Worm (Caenorhabditis elegans) whole organism, L4 larva: ENCODE data around the gene nhr-96.

Experiments
- F10B5.3 ChIP-seq: sonication (generic microtip); optimal IDR thresholded peaks from 2 replicates; lab custom pipeline; 2016; ENCODE audit warnings: mild to moderate bottlenecking, missing genetic modification characterization, missing compliant biosample characterization
- F26F4.8 ChIP-seq: fragments of 200-800 bp; sonication (Bioruptor generic); conservative IDR thresholded peaks from 2 replicates; pipeline ENCODE4 v1.3.6; 2022; ENCODE audit warnings: missing genetic modification characterization, missing compliant biosample characterization
- F44E2.7 ChIP-seq: fragments of 200-800 bp; sonication (Bioruptor generic); IDR thresholded peaks from 2 replicates; pipeline ENCODE4 v2.1.2; 2022; ENCODE audit warnings: missing genetic modification characterization, missing compliant biosample characterization
- T20F7.1 ChIP-seq: fragments of 200-800 bp; sonication (Bioruptor generic); optimal IDR thresholded peaks from 2 replicates; lab custom pipeline; 2018; ENCODE audit warnings: mild to moderate bottlenecking, missing genetic modification characterization, missing compliant biosample characterization
- Y75B8A.6 ChIP-seq: fragments of 200-800 bp; sonication (Bioruptor generic); IDR thresholded peaks from 2 replicates; pipeline ENCODE4 v1.3.6; 2022; ENCODE audit warnings: missing genetic modification reagents, missing genetic modification characterization, missing compliant biosample characterization
- ZK337.2 ChIP-seq: fragments of 200-800 bp; sonication (Bioruptor generic); IDR thresholded peaks from 2 replicates; pipeline ENCODE4 v1.3.6; 2022; ENCODE audit warnings: missing genetic modification reagents, missing genetic modification characterization, missing compliant biosample characterization
- aly-2 ChIP-seq: sonication (generic microtip); optimal IDR thresholded peaks from 2 replicates; lab custom pipeline; 2018; ENCODE audit warnings: missing biosample characterization, missing genetic modification characterization
- ceh-28 ChIP-seq: fragments of 150-350 bp; optimal IDR thresholded peaks from 2 replicates; lab custom pipeline; 2014; ENCODE audit warnings: missing biosample characterization, missing genetic modification reagents, missing genetic modification characterization
- ceh-32 ChIP-seq: sonication (generic microtip); optimal IDR thresholded peaks from 2 replicates; lab custom pipeline; 2016; ENCODE audit warnings: mild to moderate bottlenecking, missing genetic modification characterization, missing compliant biosample characterization; ENCODE audit not compliant: poor library complexity
- ceh-44 ChIP-seq: fragments of 200-800 bp; sonication (Bioruptor generic); IDR thresholded peaks from 2 replicates; pipeline ENCODE4 v1.3.6; 2022; ENCODE audit warnings: missing genetic modification reagents, missing genetic modification characterization, missing compliant biosample characterization
- ceh-62 ChIP-seq: sonication (generic microtip); optimal IDR thresholded peaks from 2 replicates; lab custom pipeline; 2017; ENCODE audit warnings: missing biosample characterization, missing genetic modification characterization
- ces-1 ChIP-seq: fragments of 150-350 bp; sonication (generic microtip); optimal IDR thresholded peaks from 4 replicates; lab custom pipeline; 2014; ENCODE audit warnings: missing biosample characterization, missing genetic modification reagents, missing genetic modification characterization
- daf-16 ChIP-seq, 3 experiments: sonication (generic microtip); optimal IDR thresholded peaks; 2 replicates each; lab custom pipeline; 2016 to 2017; ENCODE audit warnings: missing genetic modification characterization in 3 of 3, missing genetic modification reagents in 3 of 3, mild to moderate bottlenecking in 2 of 3, missing compliant biosample characterization in 2 of 3, missing biosample characterization in 1 of 3, moderate library complexity in 1 of 3
- dmd-6 ChIP-seq: fragments of 200-800 bp; sonication (Bioruptor generic); IDR thresholded peaks from 2 replicates; pipeline ENCODE4 v1.3.6; 2022; ENCODE audit warnings: missing genetic modification reagents, missing genetic modification characterization, missing compliant biosample characterization
- dmd-9 ChIP-seq: fragments of 200-800 bp; sonication (Bioruptor generic); IDR thresholded peaks from 2 replicates; pipeline ENCODE4 v1.3.6; 2022; ENCODE audit warnings: missing genetic modification reagents, missing genetic modification characterization, missing compliant biosample characterization
- dpl-1 ChIP-seq: fragments of 150-350 bp; optimal IDR thresholded peaks from 2 replicates; lab custom pipeline; 2014; ENCODE audit warnings: missing biosample characterization, missing genetic modification reagents, missing genetic modification characterization
- dve-1 ChIP-seq: sonication (generic microtip); optimal IDR thresholded peaks from 2 replicates; lab custom pipeline; 2017; ENCODE audit warnings: antibody characterized with exemption, mild to moderate bottlenecking, missing genetic modification characterization, missing compliant biosample characterization; ENCODE audit not compliant: insufficient read depth
- egl-43 ChIP-seq: fragments of 200-800 bp; sonication (Bioruptor generic); IDR thresholded peaks from 2 replicates; pipeline ENCODE4 v1.3.6; 2022; ENCODE audit warnings: missing genetic modification reagents, missing genetic modification characterization, missing compliant biosample characterization
- hlh-11 ChIP-seq: fragments of 200-800 bp; sonication (Bioruptor generic); optimal IDR thresholded peaks from 2 replicates; lab custom pipeline; 2018; ENCODE audit warnings: mild to moderate bottlenecking, missing genetic modification characterization, missing compliant biosample characterization
- hlh-30 ChIP-seq: sonication (generic microtip); optimal IDR thresholded peaks from 2 replicates; lab custom pipeline; 2017; ENCODE audit warnings: antibody characterized with exemption, mild to moderate bottlenecking, missing genetic modification characterization, missing compliant biosample characterization; ENCODE audit not compliant: insufficient read depth
- hmg-1.1 ChIP-seq: fragments of 200-800 bp; sonication (Bioruptor generic); IDR thresholded peaks from 2 replicates; pipeline ENCODE4 v1.3.6; 2022; ENCODE audit warnings: missing genetic modification reagents, missing genetic modification characterization, missing compliant biosample characterization
- jun-1 ChIP-seq: fragments of 150-350 bp; optimal IDR thresholded peaks from 2 replicates; lab custom pipeline; 2014; ENCODE audit warnings: missing biosample characterization, missing genetic modification reagents, missing genetic modification characterization
- lim-7 ChIP-seq: fragments of 200-800 bp; sonication (Bioruptor generic); IDR thresholded peaks from 2 replicates; pipeline ENCODE4 v1.3.6; 2022; ENCODE audit warnings: missing genetic modification characterization, missing compliant biosample characterization
- lin-29 ChIP-seq: fragments of 200-800 bp; sonication (Bioruptor generic); IDR thresholded peaks from 2 replicates; pipeline ENCODE4 v1.3.6; 2022; ENCODE audit warnings: missing genetic modification reagents, missing genetic modification characterization, missing compliant biosample characterization
- lin-38 ChIP-seq: fragments of 200-800 bp; sonication (Bioruptor generic); IDR thresholded peaks from 2 replicates; pipeline ENCODE4 v1.3.6; 2022; ENCODE audit warnings: missing genetic modification reagents, missing genetic modification characterization, missing compliant biosample characterization
- madf-5 ChIP-seq, 2 experiments: fragments of 200-800 bp; sonication (Bioruptor generic); IDR thresholded peaks; 2 replicates each; pipeline ENCODE4 v1.3.6; 2022; ENCODE audit warnings: missing compliant biosample characterization in 2 of 2, missing genetic modification characterization in 2 of 2
- mdl-1 ChIP-seq, 2 experiments: fragments of 150-350 bp in 1 of 2; sonication (generic microtip) in 1 of 2; optimal IDR thresholded peaks; 2 replicates each; lab custom pipeline; 2014 to 2017; ENCODE audit warnings: missing biosample characterization in 2 of 2, missing genetic modification characterization in 2 of 2
- mes-2 ChIP-seq: sonication (generic microtip); optimal IDR thresholded peaks from 2 replicates; lab custom pipeline; 2016; ENCODE audit warnings: missing genotype, mild to moderate bottlenecking, missing genetic modification characterization, missing compliant biosample characterization; ENCODE audit not compliant: poor library complexity, severe bottlenecking
- mxl-3 ChIP-seq: fragments of 200-800 bp; sonication (Bioruptor generic); optimal IDR thresholded peaks from 2 replicates; lab custom pipeline; 2018; ENCODE audit warnings: mild to moderate bottlenecking, missing genetic modification characterization, missing compliant biosample characterization
- nhr-10 ChIP-seq: fragments of 150-350 bp; optimal IDR thresholded peaks from 2 replicates; lab custom pipeline; 2014; ENCODE audit warnings: missing biosample characterization, missing genetic modification characterization
- nhr-102 ChIP-seq: sonication (generic microtip); optimal IDR thresholded peaks from 2 replicates; lab custom pipeline; 2016; ENCODE audit warnings: mild to moderate bottlenecking, missing genetic modification characterization, moderate library complexity, missing compliant biosample characterization
- nhr-28 ChIP-seq: fragments of 150-350 bp; optimal IDR thresholded peaks from 2 replicates; lab custom pipeline; 2014; ENCODE audit warnings: missing biosample characterization, missing genetic modification characterization
- nhr-42 ChIP-seq: fragments of 200-800 bp; sonication (Bioruptor generic); IDR thresholded peaks from 2 replicates; pipeline ENCODE4 v1.3.6; 2022; ENCODE audit warnings: missing genetic modification characterization, missing compliant biosample characterization
- nhr-48 ChIP-seq: sonication (generic microtip); optimal IDR thresholded peaks from 2 replicates; lab custom pipeline; 2016; ENCODE audit warnings: mild to moderate bottlenecking, missing genetic modification characterization, missing compliant biosample characterization
- nhr-76 ChIP-seq: fragments of 150-350 bp; optimal IDR thresholded peaks from 2 replicates; lab custom pipeline; 2014; ENCODE audit warnings: missing biosample characterization, missing genetic modification characterization
- nhr-77 ChIP-seq: fragments of 150-350 bp; optimal IDR thresholded peaks from 2 replicates; lab custom pipeline; 2014; ENCODE audit warnings: missing biosample characterization, missing genetic modification characterization
- pha-4 ChIP-seq, 2 experiments: fragments of 150-350 bp in 1 of 2; fragments of 200-800 bp in 1 of 2; sonication (Bioruptor generic) in 1 of 2; IDR thresholded peaks in 1 of 2; optimal IDR thresholded peaks in 1 of 2; 2 replicates each; pipeline versions ENCODE4 v1.3.6 to Lab custom; 2014 to 2022; ENCODE audit warnings: missing genetic modification characterization in 2 of 2, missing genetic modification reagents in 2 of 2, missing biosample characterization in 1 of 2, missing compliant biosample characterization in 1 of 2
- pqm-1 ChIP-seq: sonication (generic microtip); optimal IDR thresholded peaks from 2 replicates; lab custom pipeline; 2017; ENCODE audit warnings: missing biosample characterization, missing genetic modification characterization
- saeg-2 ChIP-seq: fragments of 200-800 bp; sonication (Bioruptor generic); IDR thresholded peaks from 2 replicates; pipeline ENCODE4 v1.3.6; 2022; ENCODE audit warnings: missing genetic modification reagents, missing genetic modification characterization, missing compliant biosample characterization
- set-16 ChIP-seq: fragments of 200-800 bp; sonication (Bioruptor generic); IDR thresholded peaks from 2 replicates; pipeline ENCODE4 v1.3.6; 2022; ENCODE audit warnings: missing genetic modification reagents, missing genetic modification characterization, missing compliant biosample characterization
- skn-1 ChIP-seq: fragments of 150-350 bp; optimal IDR thresholded peaks from 2 replicates; lab custom pipeline; 2014; ENCODE audit warnings: missing biosample characterization, missing genetic modification characterization
- snpc-1.2 ChIP-seq: fragments of 200-800 bp; sonication (Bioruptor generic); IDR thresholded peaks from 2 replicates; pipeline ENCODE4 v1.3.6; 2022; ENCODE audit warnings: missing genetic modification reagents, missing genetic modification characterization, missing compliant biosample characterization
- snpc-4 ChIP-seq: fragments of 150-350 bp; optimal IDR thresholded peaks from 2 replicates; lab custom pipeline; 2014; ENCODE audit warnings: missing biosample characterization, missing genetic modification characterization
- tag-97 ChIP-seq: fragments of 200-800 bp; sonication (Bioruptor generic); IDR thresholded peaks from 2 replicates; pipeline ENCODE4 v1.3.6; 2022; ENCODE audit warnings: missing genetic modification characterization, missing compliant biosample characterization
- tra-1 ChIP-seq: fragments of 200-800 bp; sonication (Bioruptor generic); IDR thresholded peaks from 2 replicates; pipeline ENCODE4 v1.3.6; 2022; ENCODE audit warnings: missing genetic modification reagents, missing genetic modification characterization, missing compliant biosample characterization
- zag-1 ChIP-seq: fragments of 150-350 bp; optimal IDR thresholded peaks from 2 replicates; lab custom pipeline; 2014; ENCODE audit warnings: missing biosample characterization, missing genetic modification characterization
- zip-11 ChIP-seq: fragments of 200-800 bp; sonication (Bioruptor generic); IDR thresholded peaks from 2 replicates; pipeline ENCODE4 v1.3.6; 2022; ENCODE audit warnings: missing genetic modification characterization, missing compliant biosample characterization
- zip-2 ChIP-seq: fragments of 150-350 bp; optimal IDR thresholded peaks from 2 replicates; lab custom pipeline; 2014; ENCODE audit warnings: missing biosample characterization, missing genetic modification characterization
- ztf-11 ChIP-seq: fragments of 150-350 bp; optimal IDR thresholded peaks from 2 replicates; lab custom pipeline; 2014; ENCODE audit warnings: missing biosample characterization, missing genetic modification characterization

The nhr-96 gene

DNA sequence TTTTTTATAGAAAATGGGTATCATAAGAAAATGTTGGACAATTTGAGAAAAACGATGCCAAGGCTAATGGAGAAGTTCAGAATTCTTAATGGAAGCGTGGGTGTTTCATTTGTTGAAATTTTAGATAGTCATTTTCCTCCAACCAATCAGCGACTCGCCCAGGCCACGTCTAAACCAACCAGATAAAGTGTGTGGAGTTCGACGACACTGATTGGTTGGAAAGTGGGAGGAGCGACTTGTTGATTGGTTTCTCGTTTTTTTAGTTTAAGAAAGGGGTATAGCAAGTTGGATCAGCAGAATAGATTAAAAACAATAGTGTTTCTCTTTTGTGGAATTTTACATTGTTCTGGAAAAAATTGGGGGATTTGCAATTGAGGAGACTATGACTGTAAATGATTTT lies 25.8 kb upstream of the nhr-96 start:
- TF ChIP-seq ceh-62 (no peak), snpc-1.2 (GFP tag; lab: Robert Waterston, UW) (no peak), nhr-77 (tag; lab: Kevin White, UChicago) (no peak), daf-16 (GFP tag; optimal IDR thresholded peaks at IDR 0.05; lab: Kevin White, UChicago) (no peak), daf-16 (tag; optimal IDR thresholded peaks at IDR 0.05; lab: Kevin White, UChicago) (no peak), zip-11 (GFP tag; lab: Robert Waterston, UW) (no peak), egl-43 (no peak), saeg-2 (GFP tag; lab: Robert Waterston, UW) (no peak), F44E2.7 (GFP tag; lab: Robert Waterston, UW) (no peak), F26F4.8 (GFP tag; lab: Robert Waterston, UW) (no peak), zag-1 (tag; lab: Kevin White, UChicago) (no peak), tag-97 (GFP tag; lab: Robert Waterston, UW) (no peak), Y75B8A.6 (GFP tag; lab: Robert Waterston, UW) (no peak), T20F7.1 (GFP tag; lab: Kevin White, UChicago) (no peak)

DNA sequence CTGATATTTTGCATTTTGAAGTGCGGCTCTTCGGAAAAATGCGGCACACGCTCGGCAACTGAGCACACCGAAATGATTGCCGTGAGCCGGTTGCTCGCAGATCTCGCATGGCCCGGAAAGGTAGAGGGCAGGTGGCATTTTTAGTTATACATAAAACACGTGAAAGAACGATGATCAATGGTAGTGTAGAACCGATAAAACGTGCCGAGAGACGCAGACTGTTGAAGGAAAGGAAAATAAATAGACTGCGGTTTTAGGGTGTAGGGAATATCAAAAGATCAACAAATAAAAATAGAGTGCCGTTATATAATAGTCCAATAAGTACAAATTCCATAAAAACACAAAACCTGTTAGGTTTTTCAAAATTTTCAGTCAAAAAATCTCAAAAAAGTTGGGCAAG lies 21.3 kb upstream of the nhr-96 start, which contains the start of gene nhr-133:
Gene nhr-133, minus strand, starts transcription at position 183 of the 400 bp plus-strand sequence.
- TF ChIP-seq zip-2 (tag; lab: Kevin White, UChicago) (no peak), ces-1 (no peak), nhr-42 (GFP tag; lab: Robert Waterston, UW) (no peak), hmg-1.1 (GFP tag; lab: Robert Waterston, UW) (no peak), ceh-28 (tag; lab: Kevin White, UChicago) (no peak), T20F7.1 (GFP tag; lab: Kevin White, UChicago) (no peak), F10B5.3 (tag; lab: Kevin White, UChicago) (no peak), snpc-1.2 (GFP tag; lab: Robert Waterston, UW) (no peak), lin-29 (GFP tag; lab: Robert Waterston, UW) (no peak), nhr-10 (tag; lab: Kevin White, UChicago) (no peak), lin-38 (no peak), aly-2 (tag; lab: Kevin White, UChicago) (no peak), daf-16 (GFP tag; optimal IDR thresholded peaks at IDR 0.05; lab: Kevin White, UChicago) (no peak), daf-16 (tag; optimal IDR thresholded peaks at IDR 0.05; lab: Kevin White, UChicago) (peak; percentile 45), pqm-1 (tag; lab: Kevin White, UChicago) (no peak), ZK337.2 (GFP tag; lab: Robert Waterston, UW) (no peak), ceh-32 (tag; lab: Kevin White, UChicago) (no peak), dmd-9 (GFP tag; lab: Robert Waterston, UW) (no peak), lim-7 (GFP tag; lab: Robert Waterston, UW) (no peak), hlh-11 (peak; percentile 40), egl-43 (no peak), ceh-44 (GFP tag; lab: Robert Waterston, UW) (no peak), ztf-11 (tag; lab: Kevin White, UChicago) (no peak), tra-1 (no peak), mes-2 (tag; lab: Kevin White, UChicago) (peak; percentile 6), madf-5 (GFP tag; IDR thresholded peaks at IDR 0.05; lab: Robert Waterston, UW) (no peak), mxl-3 (GFP tag; lab: Kevin White, UChicago) (peak; percentile 81), dmd-6 (GFP tag; lab: Robert Waterston, UW) (peak; percentile 50; the same call in 1 of the 2 replicates), nhr-76 (no peak), hlh-30 (tag; lab: Kevin White, UChicago) (peak; percentile 83), nhr-28 (tag; lab: Kevin White, UChicago) (peak; percentile 80), set-16 (no peak), pha-4 (GFP tag; IDR thresholded peaks at IDR 0.05; lab: Robert Waterston, UW) (no peak), pha-4 (tag; optimal IDR thresholded peaks at IDR 0.05; lab: Kevin White, UChicago) (peak; percentile 9), mdl-1 (tag; optimal IDR thresholded peaks at IDR 0.05; lab: Kevin White, UChicago) (peak; percentile 12 to 79), dve-1 (tag; lab: Kevin White, UChicago) (peak; percentile 55), nhr-102 (tag; lab: Kevin White, UChicago) (no peak), skn-1 (tag; lab: Kevin White, UChicago) (no peak), dpl-1 (GFP tag; lab: Kevin White, UChicago) (no peak), nhr-48 (tag; lab: Kevin White, UChicago) (no peak), nhr-77 (tag; lab: Kevin White, UChicago) (no peak), jun-1 (tag; lab: Kevin White, UChicago) (no peak), snpc-4 (no peak)
